Worm (Caenorhabditis elegans) whole organism, L4 larva: ENCODE measurements around the gene ZC373.2.

ENCODE experiments used
- F10B5.3 ChIP-seq: sonication (generic microtip); optimal IDR thresholded peaks from 2 replicates; lab custom pipeline; 2016; ENCODE audit warnings: mild to moderate bottlenecking, missing genetic modification characterization, missing compliant biosample characterization
- R02D3.7 ChIP-seq: fragments of 150-350 bp; sonication (generic microtip); optimal IDR thresholded peaks from 3 replicates; lab custom pipeline; 2014; ENCODE audit warnings: missing biosample characterization, missing genetic modification characterization
- T20F7.1 ChIP-seq: fragments of 200-800 bp; sonication (Bioruptor generic); optimal IDR thresholded peaks from 2 replicates; lab custom pipeline; 2018; ENCODE audit warnings: mild to moderate bottlenecking, missing genetic modification characterization, missing compliant biosample characterization
- Y105C5A.15 ChIP-seq: fragments of 200-800 bp; sonication (Bioruptor generic); IDR thresholded peaks from 2 replicates; pipeline ENCODE4 v1.3.6; 2022; ENCODE audit warnings: missing genetic modification characterization, missing compliant biosample characterization
- ZK337.2 ChIP-seq: fragments of 200-800 bp; sonication (Bioruptor generic); IDR thresholded peaks from 2 replicates; pipeline ENCODE4 v1.3.6; 2022; ENCODE audit warnings: missing genetic modification reagents, missing genetic modification characterization, missing compliant biosample characterization
- aha-1 ChIP-seq: fragments of 150-350 bp; peaks from one replicate; lab custom pipeline; 2014; ENCODE audit warnings: missing biosample characterization, missing genetic modification characterization
- aly-2 ChIP-seq: sonication (generic microtip); optimal IDR thresholded peaks from 2 replicates; lab custom pipeline; 2018; ENCODE audit warnings: missing biosample characterization, missing genetic modification characterization
- ama-1 ChIP-seq: fragments of 150-350 bp; optimal IDR thresholded peaks from 2 replicates; lab custom pipeline; 2014; ENCODE audit warnings: inconsistent platforms, mixed read lengths
- arid-1 ChIP-seq: fragments of 200-800 bp; sonication (Bioruptor generic); conservative IDR thresholded peaks from 2 replicates; pipeline ENCODE4 v1.3.6; 2022; ENCODE audit warnings: missing genetic modification reagents, missing genetic modification characterization, missing compliant biosample characterization
- ceh-32 ChIP-seq: sonication (generic microtip); optimal IDR thresholded peaks from 2 replicates; lab custom pipeline; 2016; ENCODE audit warnings: mild to moderate bottlenecking, missing genetic modification characterization, missing compliant biosample characterization; ENCODE audit not compliant: poor library complexity
- ceh-44 ChIP-seq: fragments of 200-800 bp; sonication (Bioruptor generic); IDR thresholded peaks from 2 replicates; pipeline ENCODE4 v1.3.6; 2022; ENCODE audit warnings: missing genetic modification reagents, missing genetic modification characterization, missing compliant biosample characterization
- ces-1 ChIP-seq: fragments of 150-350 bp; sonication (generic microtip); optimal IDR thresholded peaks from 4 replicates; lab custom pipeline; 2014; ENCODE audit warnings: missing biosample characterization, missing genetic modification reagents, missing genetic modification characterization
- ctbp-1 ChIP-seq: fragments of 200-800 bp; sonication (Bioruptor generic); IDR thresholded peaks from 2 replicates; pipeline ENCODE4 v1.3.6; 2022; ENCODE audit warnings: missing genetic modification reagents, missing genetic modification characterization, missing compliant biosample characterization
- daf-16 ChIP-seq, 3 experiments: sonication (generic microtip); optimal IDR thresholded peaks; 2 replicates each; lab custom pipeline; 2016 to 2017; ENCODE audit warnings: missing genetic modification characterization in 3 of 3, missing genetic modification reagents in 3 of 3, mild to moderate bottlenecking in 2 of 3, missing compliant biosample characterization in 2 of 3, missing biosample characterization in 1 of 3, moderate library complexity in 1 of 3
- daf-19 ChIP-seq: fragments of 200-800 bp; sonication (Bioruptor generic); conservative IDR thresholded peaks from 2 replicates; pipeline ENCODE4 v1.3.6; 2022; ENCODE audit warnings: missing genetic modification characterization, missing compliant biosample characterization
- dmd-6 ChIP-seq: fragments of 200-800 bp; sonication (Bioruptor generic); IDR thresholded peaks from 2 replicates; pipeline ENCODE4 v1.3.6; 2022; ENCODE audit warnings: missing genetic modification reagents, missing genetic modification characterization, missing compliant biosample characterization
- dmd-8 ChIP-seq: fragments of 200-800 bp; sonication (Bioruptor generic); IDR thresholded peaks from 2 replicates; pipeline ENCODE4 v1.3.6; 2022; ENCODE audit warnings: missing genetic modification characterization, missing compliant biosample characterization
- dve-1 ChIP-seq: sonication (generic microtip); optimal IDR thresholded peaks from 2 replicates; lab custom pipeline; 2017; ENCODE audit warnings: antibody characterized with exemption, mild to moderate bottlenecking, missing genetic modification characterization, missing compliant biosample characterization; ENCODE audit not compliant: insufficient read depth
- egl-43 ChIP-seq: fragments of 200-800 bp; sonication (Bioruptor generic); IDR thresholded peaks from 2 replicates; pipeline ENCODE4 v1.3.6; 2022; ENCODE audit warnings: missing genetic modification reagents, missing genetic modification characterization, missing compliant biosample characterization
- fkh-10 ChIP-seq: fragments of 150-350 bp; optimal IDR thresholded peaks from 2 replicates; lab custom pipeline; 2014; ENCODE audit warnings: missing biosample characterization, missing genetic modification reagents, missing genetic modification characterization
- hlh-11 ChIP-seq: fragments of 200-800 bp; sonication (Bioruptor generic); optimal IDR thresholded peaks from 2 replicates; lab custom pipeline; 2018; ENCODE audit warnings: mild to moderate bottlenecking, missing genetic modification characterization, missing compliant biosample characterization
- hmg-1.1 ChIP-seq: fragments of 200-800 bp; sonication (Bioruptor generic); IDR thresholded peaks from 2 replicates; pipeline ENCODE4 v1.3.6; 2022; ENCODE audit warnings: missing genetic modification reagents, missing genetic modification characterization, missing compliant biosample characterization
- lin-13 ChIP-seq: fragments of 150-350 bp; optimal IDR thresholded peaks from 2 replicates; lab custom pipeline; 2014; ENCODE audit warnings: missing biosample characterization, missing genetic modification reagents, missing genetic modification characterization
- lin-38 ChIP-seq: fragments of 200-800 bp; sonication (Bioruptor generic); IDR thresholded peaks from 2 replicates; pipeline ENCODE4 v1.3.6; 2022; ENCODE audit warnings: missing genetic modification reagents, missing genetic modification characterization, missing compliant biosample characterization
- madf-5 ChIP-seq, 2 experiments: fragments of 200-800 bp; sonication (Bioruptor generic); IDR thresholded peaks; 2 replicates each; pipeline ENCODE4 v1.3.6; 2022; ENCODE audit warnings: missing compliant biosample characterization in 2 of 2, missing genetic modification characterization in 2 of 2
- madf-9 ChIP-seq: fragments of 200-800 bp; sonication (Bioruptor generic); conservative IDR thresholded peaks from 2 replicates; pipeline ENCODE4 v1.3.6; 2022; ENCODE audit warnings: missing genetic modification reagents, missing genetic modification characterization, missing compliant biosample characterization
- mes-2 ChIP-seq: sonication (generic microtip); optimal IDR thresholded peaks from 2 replicates; lab custom pipeline; 2016; ENCODE audit warnings: missing genotype, mild to moderate bottlenecking, missing genetic modification characterization, missing compliant biosample characterization; ENCODE audit not compliant: poor library complexity, severe bottlenecking
- mxl-2 ChIP-seq: fragments of 200-800 bp; sonication (Bioruptor generic); conservative IDR thresholded peaks from 2 replicates; pipeline ENCODE4 v1.3.6; 2022; ENCODE audit warnings: missing genetic modification reagents, missing genetic modification characterization, missing compliant biosample characterization
- nhr-111 ChIP-seq: fragments of 200-800 bp; sonication (Bioruptor generic); optimal IDR thresholded peaks from 2 replicates; lab custom pipeline; 2018; ENCODE audit warnings: mild to moderate bottlenecking, missing genetic modification characterization, missing compliant biosample characterization
- nhr-41 ChIP-seq: fragments of 200-800 bp; sonication (Bioruptor generic); IDR thresholded peaks from 2 replicates; pipeline ENCODE4 v1.3.6; 2022; ENCODE audit warnings: missing genetic modification reagents, missing genetic modification characterization, missing compliant biosample characterization
- nhr-42 ChIP-seq: fragments of 200-800 bp; sonication (Bioruptor generic); IDR thresholded peaks from 2 replicates; pipeline ENCODE4 v1.3.6; 2022; ENCODE audit warnings: missing genetic modification characterization, missing compliant biosample characterization
- nhr-48 ChIP-seq: sonication (generic microtip); optimal IDR thresholded peaks from 2 replicates; lab custom pipeline; 2016; ENCODE audit warnings: mild to moderate bottlenecking, missing genetic modification characterization, missing compliant biosample characterization
- pha-4 ChIP-seq, 2 experiments: fragments of 150-350 bp in 1 of 2; fragments of 200-800 bp in 1 of 2; sonication (Bioruptor generic) in 1 of 2; IDR thresholded peaks in 1 of 2; optimal IDR thresholded peaks in 1 of 2; 2 replicates each; pipeline versions ENCODE4 v1.3.6 to Lab custom; 2014 to 2022; ENCODE audit warnings: missing genetic modification characterization in 2 of 2, missing genetic modification reagents in 2 of 2, missing biosample characterization in 1 of 2, missing compliant biosample characterization in 1 of 2
- pqm-1 ChIP-seq: sonication (generic microtip); optimal IDR thresholded peaks from 2 replicates; lab custom pipeline; 2017; ENCODE audit warnings: missing biosample characterization, missing genetic modification characterization
- set-16 ChIP-seq: fragments of 200-800 bp; sonication (Bioruptor generic); IDR thresholded peaks from 2 replicates; pipeline ENCODE4 v1.3.6; 2022; ENCODE audit warnings: missing genetic modification reagents, missing genetic modification characterization, missing compliant biosample characterization
- snpc-1.2 ChIP-seq: fragments of 200-800 bp; sonication (Bioruptor generic); IDR thresholded peaks from 2 replicates; pipeline ENCODE4 v1.3.6; 2022; ENCODE audit warnings: missing genetic modification reagents, missing genetic modification characterization, missing compliant biosample characterization
- tra-1 ChIP-seq: fragments of 200-800 bp; sonication (Bioruptor generic); IDR thresholded peaks from 2 replicates; pipeline ENCODE4 v1.3.6; 2022; ENCODE audit warnings: missing genetic modification reagents, missing genetic modification characterization, missing compliant biosample characterization
- vab-7 ChIP-seq: fragments of 200-800 bp; sonication (Bioruptor generic); IDR thresholded peaks from 2 replicates; pipeline ENCODE4 v1.3.6; 2022; ENCODE audit warnings: missing genetic modification reagents, missing genetic modification characterization, missing compliant biosample characterization
- zag-1 ChIP-seq: fragments of 150-350 bp; optimal IDR thresholded peaks from 2 replicates; lab custom pipeline; 2014; ENCODE audit warnings: missing biosample characterization, missing genetic modification characterization

Gene ZC373.2

DNA sequence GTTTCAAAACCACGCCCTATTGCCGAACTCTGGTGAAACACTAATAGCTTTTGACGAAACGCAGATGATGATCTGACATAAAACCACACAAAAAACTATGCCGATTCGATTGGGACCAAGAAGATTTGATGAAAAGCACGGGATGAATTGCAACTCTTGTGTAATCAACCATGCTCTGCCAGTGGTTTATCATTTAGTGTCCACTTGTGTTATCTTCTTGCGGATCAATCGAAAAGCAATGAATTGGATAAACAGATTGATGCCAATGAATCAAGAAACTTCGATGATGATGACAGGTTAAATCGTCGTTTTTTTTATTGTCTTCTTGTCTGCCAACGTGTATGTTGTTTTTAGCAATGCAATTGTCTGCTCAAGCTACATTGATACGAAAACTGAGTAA lies 36.2 kb downstream of the ZC373.2 start, which contains the start of gene F42G10.1 (continued):
- TF ChIP-seq ama-1 = no peak
- TF ChIP-seq pqm-1 (tag; lab: Kevin White, UChicago) = no peak
- peak in 1 of 2 experiments; percentile 83 for TF ChIP-seq daf-16 (GFP tag; optimal IDR thresholded peaks at IDR 0.05; lab: Kevin White, UChicago)
- no peak for TF ChIP-seq daf-16 (tag; optimal IDR thresholded peaks at IDR 0.05; lab: Kevin White, UChicago)
- TF ChIP-seq hlh-11 = peak; percentile 25
- no peak for TF ChIP-seq ceh-32 (tag; lab: Kevin White, UChicago)
- no peak for TF ChIP-seq nhr-41 (GFP tag; lab: Robert Waterston, UW)

DNA sequence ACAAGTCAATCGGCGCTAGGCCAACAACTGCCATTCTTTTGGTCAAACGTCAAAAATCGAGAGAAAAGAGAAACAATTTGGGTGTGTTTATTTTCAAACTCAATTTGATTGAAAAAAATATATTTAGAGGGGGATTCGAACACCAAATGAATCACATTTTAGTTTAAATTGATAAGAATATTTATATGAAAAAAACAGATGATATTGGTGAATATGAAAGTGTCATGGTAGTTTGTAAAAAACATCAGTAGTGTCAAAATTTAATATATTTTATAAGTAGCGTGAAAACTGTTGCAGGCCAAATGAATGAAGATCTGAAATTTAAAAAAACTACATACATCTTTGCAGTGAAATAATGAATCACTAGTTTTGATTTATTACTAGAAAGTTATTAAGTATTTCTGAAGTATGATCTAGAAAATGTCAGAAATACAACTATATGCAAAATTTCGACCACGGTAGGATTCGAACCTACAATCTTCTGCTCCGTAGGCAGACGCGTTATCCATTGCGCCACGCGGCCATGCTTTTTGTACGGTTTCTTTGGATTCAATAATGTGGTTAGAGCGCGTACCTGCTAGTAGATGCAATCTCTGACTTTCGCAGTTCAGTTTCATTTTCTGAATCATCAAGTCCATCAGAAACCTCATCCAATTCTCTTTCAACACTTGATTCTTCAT lies 40.1 kb downstream of the ZC373.2 start, which contains the start of gene F19C6.4:
F19C6.4 (minus strand) TSS at position 51 of the 680 bp plus-strand sequence.
- TF ChIP-seq dmd-8 (GFP tag; lab: Robert Waterston, UW) (peak; percentile 42; the same call in 1 of the 2 replicates), nhr-111 (no peak), dmd-6 (GFP tag; lab: Robert Waterston, UW) (0 out of 2 replicates have a peak, but pooled peaks have one; percentile 11), F10B5.3 (tag; lab: Kevin White, UChicago) (no peak), dve-1 (tag; lab: Kevin White, UChicago) (peak; percentile 36), lin-13 (no peak), pha-4 (GFP tag; IDR thresholded peaks at IDR 0.05; lab: Robert Waterston, UW) (peak; percentile 53; the same call in 1 of the 2 replicates), pha-4 (tag; optimal IDR thresholded peaks at IDR 0.05; lab: Kevin White, UChicago) (no peak), set-16 (no peak), daf-19 (GFP tag; lab: Robert Waterston, UW) (peak; percentile 75), madf-5 (GFP tag; IDR thresholded peaks at IDR 0.05; lab: Robert Waterston, UW) (peak in 1 of 2 experiments; percentile 50; a peak in 1 of 4 replicates), mes-2 (tag; lab: Kevin White, UChicago) (no peak), aha-1 (tag; lab: Kevin White, UChicago) (peak; percentile 63), zag-1 (tag; lab: Kevin White, UChicago) (no peak), ceh-44 (GFP tag; lab: Robert Waterston, UW) (no peak), nhr-42 (GFP tag; lab: Robert Waterston, UW) (no peak), ZK337.2 (GFP tag; lab: Robert Waterston, UW) (0 out of 2 replicates have a peak, but pooled peaks have one; percentile 43), egl-43 (GFP tag; lab: Robert Waterston, UW) (no peak), arid-1 (GFP tag; lab: Robert Waterston, UW) (peak; percentile 82), aly-2 (no peak), daf-16 (GFP tag; optimal IDR thresholded peaks at IDR 0.05; lab: Kevin White, UChicago) (no peak), daf-16 (tag; optimal IDR thresholded peaks at IDR 0.05; lab: Kevin White, UChicago) (peak; percentile 65), vab-7 (GFP tag; lab: Robert Waterston, UW) (peak; percentile 55; the same call in 1 of the 2 replicates), mxl-2 (GFP tag; lab: Robert Waterston, UW) (no peak), snpc-1.2 (GFP tag; lab: Robert Waterston, UW) (peak; percentile 90), tra-1 (peak; percentile 75), nhr-48 (tag; lab: Kevin White, UChicago) (peak; percentile 3), T20F7.1 (GFP tag; lab: Kevin White, UChicago) (peak; percentile 4), hmg-1.1 (GFP tag; lab: Robert Waterston, UW) (0 out of 2 replicates have a peak, but pooled peaks have one; percentile 36), Y105C5A.15 (GFP tag; lab: Robert Waterston, UW) (0 out of 2 replicates have a peak, but pooled peaks have one; percentile 74), madf-9 (GFP tag; lab: Robert Waterston, UW) (0 out of 2 replicates have a peak, but pooled peaks have one; percentile 41)

DNA sequence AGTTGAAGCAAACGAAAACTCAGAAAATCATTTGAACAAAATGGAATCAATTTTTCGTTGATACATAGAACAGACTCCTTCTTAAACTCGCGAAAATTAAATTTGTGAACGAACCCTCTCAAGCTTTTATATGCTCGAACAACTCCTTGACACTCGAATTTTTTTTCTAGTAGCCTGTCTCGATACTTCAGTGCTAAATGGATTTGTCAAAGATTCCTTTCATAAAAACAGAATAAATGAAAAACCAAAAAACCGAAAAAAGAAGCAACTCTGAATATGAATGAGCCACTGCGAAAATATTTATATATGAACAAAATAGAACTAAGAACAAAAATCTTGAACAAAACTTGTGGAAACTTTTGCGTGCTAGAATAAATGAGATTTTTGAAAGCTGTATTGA lies 48.2 kb downstream of the ZC373.2 start:
- TF ChIP-seq ces-1 (GFP tag; lab: Kevin White, UChicago) = peak; percentile 9
- TF ChIP-seq fkh-10 = peak; percentile 56
- peak; percentile 34; the same call in 1 of the 2 replicates for TF ChIP-seq ctbp-1 (GFP tag; lab: Robert Waterston, UW)
- TF ChIP-seq R02D3.7 (tag; lab: Kevin White, UChicago) = no peak
- TF ChIP-seq lin-38 = no peak
